Fruit fly (Drosophila melanogaster) whole organism, embryonic: ENCODE data around the gene slmb.
A peak's percentile ranks its signal among the peaks of the same experiment; 100 is the strongest.

Experiments
- Adf1 ChIP-seq: fragments of 200-800 bp; sonication (Bioruptor generic); IDR thresholded peaks from 2 replicates; pipeline ENCODE4 v1.3.6; 2022; ENCODE audit warnings: missing biosample characterization, missing genetic modification characterization
- Atf6 ChIP-seq: fragments of 200-800 bp; sonication (Bioruptor generic); IDR thresholded peaks from 2 replicates; pipeline ENCODE4 v1.3.6; 2022; ENCODE audit warnings: missing biosample characterization, missing genetic modification characterization
- CG10959 ChIP-seq: fragments of 200-800 bp; sonication (Bioruptor generic); IDR thresholded peaks from 2 replicates; pipeline ENCODE4 v1.3.6; 2022; ENCODE audit warnings: missing biosample characterization, missing genetic modification characterization
- CG11247 ChIP-seq: fragments of 200-800 bp; sonication (Bioruptor generic); IDR thresholded peaks from 2 replicates; pipeline ENCODE4 v1.3.6; 2022; ENCODE audit warnings: missing biosample characterization, missing genetic modification characterization
- CG12744 ChIP-seq: fragments of 200-800 bp; sonication (Bioruptor generic); optimal IDR thresholded peaks from 2 replicates; lab custom pipeline; 2016; ENCODE audit warnings: missing biosample characterization, missing genetic modification characterization
- CG13775 ChIP-seq: fragments of 200-800 bp; sonication (Bioruptor generic); optimal IDR thresholded peaks from 3 replicates; lab custom pipeline; 2017; ENCODE audit warnings: missing biosample characterization, mild to moderate bottlenecking, missing genetic modification characterization
- CG15514 ChIP-seq: fragments of 200-800 bp; sonication (Bioruptor generic); optimal IDR thresholded peaks from 3 replicates; lab custom pipeline; 2017; ENCODE audit warnings: missing biosample characterization, missing genetic modification characterization, mild to moderate bottlenecking, moderate library complexity, missing genetic modification reagents
- CG16813 ChIP-seq: fragments of 200-800 bp; sonication (Bioruptor generic); IDR thresholded peaks from 3 replicates; pipeline ENCODE4 v1.3.6; 2022; ENCODE audit warnings: missing biosample characterization, missing genetic modification characterization; ENCODE audit not compliant: partially characterized antibody
- CG16815 ChIP-seq: fragments of 200-800 bp; sonication (Bioruptor generic); optimal IDR thresholded peaks from 3 replicates; lab custom pipeline; 2017; ENCODE audit warnings: missing biosample characterization, mild to moderate bottlenecking, missing genetic modification characterization
- CG17361 ChIP-seq: fragments of 200-800 bp; sonication (Bioruptor generic); IDR thresholded peaks from 3 replicates; pipeline ENCODE4 v1.3.6; 2022; ENCODE audit warnings: missing biosample characterization, missing genetic modification characterization
- CG17829 ChIP-seq: fragments of 200-800 bp; optimal IDR thresholded peaks from 2 replicates; lab custom pipeline; 2019; ENCODE audit warnings: missing biosample characterization, mild to moderate bottlenecking, missing genetic modification characterization, moderate library complexity
- CG1792 ChIP-seq: fragments of 200-800 bp; sonication (Bioruptor generic); optimal IDR thresholded peaks from 2 replicates; lab custom pipeline; 2016; ENCODE audit warnings: missing biosample characterization, missing genetic modification characterization
- CG31388 ChIP-seq: fragments of 200-800 bp; sonication (Bioruptor generic); optimal IDR thresholded peaks from 2 replicates; lab custom pipeline; 2016; ENCODE audit warnings: missing biosample characterization, missing genetic modification characterization
- CG34376 ChIP-seq: fragments of 200-800 bp; sonication (Bioruptor generic); optimal IDR thresholded peaks from 2 replicates; lab custom pipeline; 2018; ENCODE audit warnings: missing biosample characterization, mild to moderate bottlenecking, missing genetic modification characterization
- CG4424 ChIP-seq: fragments of 200-800 bp; sonication (Bioruptor generic); optimal IDR thresholded peaks from 3 replicates; lab custom pipeline; 2016; ENCODE audit warnings: missing biosample characterization, missing genetic modification characterization
- CG6175 ChIP-seq: fragments of 200-800 bp; sonication (Bioruptor generic); IDR thresholded peaks from 3 replicates; pipeline ENCODE4 v1.3.6; 2022; ENCODE audit warnings: missing biosample characterization, missing genetic modification characterization
- CG6254 ChIP-seq: fragments of 200-800 bp; sonication (Bioruptor generic); optimal IDR thresholded peaks from 3 replicates; lab custom pipeline; 2017; ENCODE audit warnings: mild to moderate bottlenecking, missing biosample characterization, missing genetic modification reagents, missing genetic modification characterization
- CG6654 ChIP-seq: fragments of 200-800 bp; sonication (Bioruptor generic); optimal IDR thresholded peaks from 2 replicates; lab custom pipeline; 2017; ENCODE audit warnings: missing biosample characterization, mild to moderate bottlenecking, missing genetic modification characterization
- CG6791 ChIP-seq: fragments of 200-800 bp; sonication (Bioruptor generic); IDR thresholded peaks from 3 replicates; pipeline ENCODE4 v1.3.6; 2022; ENCODE audit warnings: missing biosample characterization, missing genetic modification characterization; ENCODE audit not compliant: partially characterized antibody
- CG7556 ChIP-seq: fragments of 200-800 bp; sonication (Bioruptor generic); optimal IDR thresholded peaks from 2 replicates; lab custom pipeline; 2017; ENCODE audit warnings: missing biosample characterization, mild to moderate bottlenecking, missing genetic modification characterization
- CG9437 ChIP-seq: fragments of 200-800 bp; sonication (Bioruptor generic); optimal IDR thresholded peaks from 2 replicates; lab custom pipeline; 2018; ENCODE audit warnings: missing biosample characterization, mild to moderate bottlenecking, missing genetic modification characterization
- CHES-1-like ChIP-seq: fragments of 200-800 bp; sonication (Bioruptor generic); optimal IDR thresholded peaks from 2 replicates; lab custom pipeline; 2016; ENCODE audit warnings: missing biosample characterization, missing genetic modification characterization
- Dip2 ChIP-seq: fragments of 200-800 bp; sonication (Bioruptor generic); IDR thresholded peaks from 2 replicates; pipeline ENCODE4 v1.3.6; 2022; ENCODE audit warnings: missing biosample characterization, missing genetic modification characterization
- E2f1 ChIP-seq: fragments of 200-800 bp; sonication (Bioruptor generic); IDR thresholded peaks from 2 replicates; pipeline ENCODE4 v1.3.6; 2022; ENCODE audit warnings: missing biosample characterization, missing genetic modification characterization
- H15 ChIP-seq: fragments of 200-800 bp; sonication (Bioruptor generic); IDR thresholded peaks from 3 replicates; pipeline ENCODE4 v1.3.6; 2022; ENCODE audit warnings: missing biosample characterization, missing genetic modification characterization
- H2.0 ChIP-seq: fragments of 200-800 bp; sonication (Bioruptor generic); IDR thresholded peaks from 2 replicates; pipeline ENCODE4 v1.3.6; 2022; ENCODE audit warnings: missing biosample characterization, missing genetic modification characterization
- Lim3 ChIP-seq: fragments of 200-800 bp; sonication (Bioruptor generic); IDR thresholded peaks from 2 replicates; pipeline ENCODE4 v1.3.6; 2022; ENCODE audit warnings: missing biosample characterization, missing genetic modification characterization
- Meics ChIP-seq: fragments of 200-800 bp; sonication (Bioruptor generic); optimal IDR thresholded peaks from 2 replicates; lab custom pipeline; 2017; ENCODE audit warnings: missing biosample characterization, mild to moderate bottlenecking, missing genetic modification characterization
- Pdp1 ChIP-seq, 2 experiments: fragments of 200-800 bp; sonication (Bioruptor generic); optimal IDR thresholded peaks; 3 replicates each; lab custom pipeline; 2016; ENCODE audit warnings: missing biosample characterization in 2 of 2, missing genetic modification characterization in 2 of 2, mild to moderate bottlenecking in 1 of 2, moderate library complexity in 1 of 2
- Rfx ChIP-seq: fragments of 200-800 bp; sonication (Bioruptor generic); IDR thresholded peaks from 2 replicates; pipeline ENCODE4 v1.3.6; 2022; ENCODE audit warnings: missing biosample characterization, missing genetic modification characterization
- Side ChIP-seq: fragments of 200-800 bp; sonication (Bioruptor generic); optimal IDR thresholded peaks from 2 replicates; lab custom pipeline; 2016; ENCODE audit warnings: missing biosample characterization, missing genetic modification characterization
- Sin3A ChIP-seq: fragments of >200 bp; optimal IDR thresholded peaks from 2 replicates; lab custom pipeline; 2018
- abd-A ChIP-seq: fragments of 200-800 bp; sonication (Bioruptor generic); optimal IDR thresholded peaks from 3 replicates; lab custom pipeline; 2019; ENCODE audit warnings: missing biosample characterization, mild to moderate bottlenecking, missing genetic modification characterization, moderate library complexity
- bbx ChIP-seq: fragments of 200-800 bp; sonication (Bioruptor generic); IDR thresholded peaks from 2 replicates; pipeline ENCODE4 v1.3.6; 2022; ENCODE audit warnings: missing biosample characterization, missing genetic modification characterization; ENCODE audit not compliant: partially characterized antibody
- danr ChIP-seq: fragments of 200-800 bp; sonication (Bioruptor generic); IDR thresholded peaks from 2 replicates; pipeline ENCODE4 v1.3.6; 2022; ENCODE audit warnings: missing biosample characterization, missing genetic modification characterization
- fru ChIP-seq: fragments of >200 bp; optimal IDR thresholded peaks from 2 replicates; lab custom pipeline; 2017
- gcm2 ChIP-seq: fragments of 200-800 bp; sonication (Bioruptor generic); optimal IDR thresholded peaks from 2 replicates; lab custom pipeline; 2016; ENCODE audit warnings: missing biosample characterization, missing genetic modification characterization
- ham ChIP-seq: fragments of 200-800 bp; sonication (Bioruptor generic); IDR thresholded peaks from 2 replicates; pipeline ENCODE4 v1.3.6; 2022; ENCODE audit warnings: missing biosample characterization, missing genetic modification characterization
- knrl ChIP-seq: fragments of 200-800 bp; sonication (Bioruptor generic); IDR thresholded peaks from 3 replicates; pipeline ENCODE4 v1.3.6; 2022; ENCODE audit warnings: missing biosample characterization, missing genetic modification characterization; ENCODE audit not compliant: partially characterized antibody
- lmd ChIP-seq: fragments of 200-800 bp; sonication (Bioruptor generic); IDR thresholded peaks from 2 replicates; pipeline ENCODE4 v1.3.6; 2022; ENCODE audit warnings: missing biosample characterization, missing genetic modification characterization
- mam ChIP-seq: fragments of 200-800 bp; sonication (Bioruptor generic); optimal IDR thresholded peaks from 3 replicates; lab custom pipeline; 2016; ENCODE audit warnings: missing biosample characterization, missing genetic modification characterization
- nau ChIP-seq: fragments of 200-800 bp; sonication (Bioruptor generic); optimal IDR thresholded peaks from 3 replicates; lab custom pipeline; 2017; ENCODE audit warnings: missing biosample characterization, mild to moderate bottlenecking, missing genetic modification characterization, missing genetic modification reagents
- p53 ChIP-seq: fragments of 200-800 bp; sonication (Bioruptor generic); optimal IDR thresholded peaks from 2 replicates; lab custom pipeline; 2016; ENCODE audit warnings: missing biosample characterization, missing genetic modification characterization
- phol ChIP-seq: fragments of 200-800 bp; sonication (Bioruptor generic); optimal IDR thresholded peaks from 3 replicates; lab custom pipeline; 2018; ENCODE audit warnings: missing biosample characterization, mild to moderate bottlenecking, missing genetic modification characterization, moderate library complexity
- ranshi ChIP-seq: fragments of 200-800 bp; sonication (Bioruptor generic); IDR thresholded peaks from 2 replicates; pipeline ENCODE4 v1.3.6; 2022; ENCODE audit warnings: missing biosample characterization, missing genetic modification characterization
- sna ChIP-seq: fragments of 200-800 bp; sonication (Bioruptor generic); IDR thresholded peaks from 2 replicates; pipeline ENCODE4 v1.3.6; 2022; ENCODE audit warnings: missing biosample characterization, missing genetic modification characterization; ENCODE audit not compliant: partially characterized antibody
- sob ChIP-seq: fragments of 200-800 bp; sonication (Bioruptor generic); IDR thresholded peaks from 2 replicates; pipeline ENCODE4 v1.3.6; 2022; ENCODE audit warnings: missing biosample characterization, missing genetic modification characterization
- sqz ChIP-seq: fragments of 200-800 bp; sonication (Bioruptor generic); optimal IDR thresholded peaks from 3 replicates; lab custom pipeline; 2018; ENCODE audit warnings: missing biosample characterization, mild to moderate bottlenecking, missing genetic modification characterization
- sr ChIP-seq: fragments of 200-800 bp; sonication (Bioruptor generic); IDR thresholded peaks from 3 replicates; pipeline ENCODE4 v1.3.6; 2022; ENCODE audit warnings: missing biosample characterization, missing genetic modification characterization
- unpg ChIP-seq: fragments of 200-800 bp; sonication (Bioruptor generic); optimal IDR thresholded peaks from 3 replicates; lab custom pipeline; 2018; ENCODE audit warnings: missing biosample characterization, mild to moderate bottlenecking, missing genetic modification characterization, moderate library complexity
- wor ChIP-seq: fragments of 200-800 bp; sonication (Bioruptor generic); IDR thresholded peaks from 2 replicates; pipeline ENCODE4 v1.3.6; 2022; ENCODE audit warnings: missing biosample characterization, missing genetic modification characterization
- zfh2 ChIP-seq: fragments of 200-800 bp; sonication (Bioruptor generic); optimal IDR thresholded peaks from 2 replicates; lab custom pipeline; 2016; ENCODE audit warnings: missing biosample characterization, missing genetic modification characterization

Gene slmb

DNA sequence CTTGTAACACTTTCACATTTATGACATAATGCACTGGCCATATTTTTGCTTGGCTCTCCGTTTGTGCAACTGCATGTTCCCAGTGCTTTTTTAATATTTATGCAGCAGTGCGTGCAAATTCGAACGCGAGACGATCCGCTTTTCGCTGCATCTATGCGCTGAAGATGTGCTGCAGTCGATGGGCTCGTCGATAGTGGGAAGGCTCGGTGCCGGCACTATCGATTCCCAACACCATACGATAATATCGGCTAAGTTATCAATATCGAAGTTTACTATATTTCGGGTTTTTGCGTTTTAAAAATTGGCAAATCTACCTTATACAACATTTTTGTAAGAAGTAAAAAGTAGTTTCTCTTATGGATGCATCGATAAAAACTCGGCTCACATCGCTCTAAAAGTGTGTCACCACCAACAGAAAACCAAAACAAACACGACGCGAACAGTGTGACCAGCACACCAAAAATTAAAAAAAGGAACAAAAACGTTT, 29.6 kb downstream of the slmb start, which contains the start of gene RhoGAP93B (continued):
- TF ChIP-seq CG31388 (GFP tag; lab: Kevin White, UChicago) (no peak), sqz (GFP tag; lab: Kevin White, UChicago) (no peak), unpg (peak; percentile 65), CG1792 (GFP tag; lab: Kevin White, UChicago) (peak; percentile 92), CG17361 (peak; percentile 84), ranshi (GFP tag; lab: Robert Waterston, UW) (peak; percentile 94), Atf6 (peak; percentile 92), CG16813 (GFP tag; lab: Robert Waterston, UW) (peak; percentile 100), sob (GFP tag; lab: Robert Waterston, UW) (peak; percentile 95), danr (GFP tag; lab: Robert Waterston, UW) (peak; percentile 69; the same call in 1 of the 2 replicates), CG6175 (GFP tag; lab: Robert Waterston, UW) (peak; percentile 85), CG9437 (peak; percentile 37), sna (GFP tag; lab: Robert Waterston, UW) (peak; percentile 100), CG6791 (GFP tag; lab: Robert Waterston, UW) (peak; percentile 99), Side (GFP tag; lab: Kevin White, UChicago) (peak; percentile 78), wor (GFP tag; lab: Robert Waterston, UW) (peak; percentile 75), CG10959 (GFP tag; lab: Robert Waterston, UW) (peak; percentile 92), phol (tag; lab: Kevin White, UChicago) (peak; percentile 87), CG17829 (tag; lab: Kevin White, UChicago) (peak; percentile 88), CG15514 (GFP tag; lab: Kevin White, UChicago) (peak; percentile 90), CG12744 (peak; percentile 74), ham (GFP tag; lab: Robert Waterston, UW) (no peak), CG11247 (peak; percentile 89), p53 (peak; percentile 56), CHES-1-like (peak; percentile 95), bbx (GFP tag; lab: Robert Waterston, UW) (peak; percentile 100), Lim3 (GFP tag; lab: Robert Waterston, UW) (peak; percentile 79), zfh2 (GFP tag; lab: Kevin White, UChicago) (peak; percentile 92), CG34376 (GFP tag; lab: Kevin White, UChicago) (peak; percentile 80), Adf1 (GFP tag; lab: Robert Waterston, UW) (peak; percentile 73), nau (GFP tag; lab: Kevin White, UChicago) (no peak), CG7556 (GFP tag; lab: Kevin White, UChicago) (peak; percentile 57), CG13775 (GFP tag; lab: Kevin White, UChicago) (peak; percentile 90), fru (lab: Kevin White, UChicago) (no peak), H15 (GFP tag; lab: Robert Waterston, UW) (peak; percentile 90), Dip2 (GFP tag; lab: Robert Waterston, UW) (peak; percentile 15; the same call in 1 of the 2 replicates), knrl (GFP tag; lab: Robert Waterston, UW) (peak; percentile 100), Pdp1 (GFP tag; optimal IDR thresholded peaks at IDR 0.05; lab: Kevin White, UChicago) (peak; percentile 69 to 84), CG4424 (GFP tag; lab: Kevin White, UChicago) (peak; percentile 78), Rfx (peak; percentile 91), Meics (GFP tag; lab: Kevin White, UChicago) (peak; percentile 74), gcm2 (GFP tag; lab: Kevin White, UChicago) (no peak), E2f1 (GFP tag; lab: Robert Waterston, UW) (peak; percentile 95), abd-A (no peak), H2.0 (GFP tag; lab: Robert Waterston, UW) (peak; percentile 78), CG6254 (peak; percentile 74), CG16815 (GFP tag; lab: Kevin White, UChicago) (peak; percentile 71), CG6654 (peak; percentile 32), Sin3A (lab: Kevin White, UChicago) (peak; percentile 99), lmd (GFP tag; lab: Robert Waterston, UW) (peak; percentile 87), sr (GFP tag; lab: Robert Waterston, UW) (no peak), mam (peak; percentile 91)
